Fruit fly (Drosophila melanogaster) S2 (cell line): ENCODE results near the gene m.

ENCODE experiments used
- CG8478 ChIP-seq: fragments of >200 bp; optimal IDR thresholded peaks from 2 replicates; lab custom pipeline; 2018
- CTCF ChIP-seq, 2 experiments: fragments of >200 bp; optimal IDR thresholded peaks; 2 replicates each; lab custom pipeline; 2018

dm6 chrX:11817183-11817972, 63.3 kb downstream of the m start:
- no peak for TF ChIP-seq CG8478 (lab: Kevin White, UChicago)
- TF ChIP-seq CTCF (optimal IDR thresholded peaks at IDR 0.05; lab: Kevin White, UChicago): no peak
